Worm (Caenorhabditis elegans): ENCODE data around the gene C31G12.3.

- TF ChIP-seq mep-1 (tag; optimal IDR thresholded peaks at IDR 0.05) = no peak
- no peak for TF ChIP-seq nhr-77 (tag; optimal IDR thresholded peaks at IDR 0.05)
- no peak for TF ChIP-seq ama-1 (optimal IDR thresholded peaks at IDR 0.05)
- TF ChIP-seq lin-39 (tag; optimal IDR thresholded peaks at IDR 0.05) = no peak
- no peak for TF ChIP-seq rnt-1 (tag; optimal IDR thresholded peaks at IDR 0.05)
- TF ChIP-seq ceh-82 (tag; optimal IDR thresholded peaks at IDR 0.05) = no peak
- no peak for TF ChIP-seq nhr-12 (tag; optimal IDR thresholded peaks at IDR 0.05)
- no peak for TF ChIP-seq snpc-4 (tag; optimal IDR thresholded peaks at IDR 0.05)
- no peak for TF ChIP-seq unc-62 (GFP tag; optimal IDR thresholded peaks at IDR 0.05)
- no peak for TF ChIP-seq fos-1 (tag; optimal IDR thresholded peaks at IDR 0.05)
- no peak for TF ChIP-seq pax-3 (tag; optimal IDR thresholded peaks at IDR 0.05)
- TF ChIP-seq elt-2 (tag; optimal IDR thresholded peaks at IDR 0.05) = no peak
These were observed 27.8 kb downstream of the C31G12.3 start for ce11 chrV:18212848-18213247.
